Worm (Caenorhabditis elegans) whole organism, midembryonic: ENCODE measurements around the gene fbxa-164.

ENCODE experiments used
- T22C8.4 ChIP-seq: fragments of 200-800 bp; sonication (Bioruptor generic); IDR thresholded peaks from 2 replicates; pipeline ENCODE4 v1.3.6; 2022; ENCODE audit warnings: missing genetic modification characterization, missing compliant biosample characterization
- cog-1 ChIP-seq: sonication (generic microtip); optimal IDR thresholded peaks from 2 replicates; lab custom pipeline; 2016; ENCODE audit warnings: missing genetic modification characterization, missing compliant biosample characterization
- flt-1 ChIP-seq: fragments of 200-800 bp; sonication (Bioruptor generic); IDR thresholded peaks from 2 replicates; pipeline ENCODE4 v1.3.6; 2022; ENCODE audit warnings: missing genetic modification characterization, missing compliant biosample characterization
- klf-2 ChIP-seq: fragments of 200-800 bp; sonication (Bioruptor generic); conservative IDR thresholded peaks from 2 replicates; pipeline ENCODE4 v1.3.6; 2022; ENCODE audit warnings: missing genetic modification reagents, missing genetic modification characterization, missing compliant biosample characterization
- med-1 ChIP-seq: sonication (generic microtip); optimal IDR thresholded peaks from 2 replicates; lab custom pipeline; 2017; ENCODE audit warnings: missing genetic modification characterization, mild to moderate bottlenecking, missing compliant biosample characterization, antibody characterized with exemption, missing genetic modification reagents; ENCODE audit not compliant: insufficient read depth
- ref-1 ChIP-seq: fragments of 200-800 bp; sonication (Bioruptor generic); conservative IDR thresholded peaks from 2 replicates; pipeline ENCODE4 v1.3.6; 2022; ENCODE audit warnings: missing genetic modification reagents, missing genetic modification characterization, missing compliant biosample characterization
- tab-1 ChIP-seq: fragments of 200-800 bp; sonication (Bioruptor generic); IDR thresholded peaks from 2 replicates; pipeline ENCODE4 v1.3.6; 2022; ENCODE audit warnings: missing genetic modification characterization, missing compliant biosample characterization
- ztf-23 ChIP-seq: fragments of 200-800 bp; sonication (Bioruptor generic); IDR thresholded peaks from 2 replicates; pipeline ENCODE4 v1.3.6; 2022; ENCODE audit warnings: missing genetic modification reagents, missing genetic modification characterization, missing compliant biosample characterization
- ztf-29 ChIP-seq: fragments of 200-800 bp; sonication (Bioruptor generic); IDR thresholded peaks from 2 replicates; pipeline ENCODE4 v1.3.6; 2022; ENCODE audit warnings: missing genetic modification reagents, missing genetic modification characterization, missing compliant biosample characterization

DNA sequence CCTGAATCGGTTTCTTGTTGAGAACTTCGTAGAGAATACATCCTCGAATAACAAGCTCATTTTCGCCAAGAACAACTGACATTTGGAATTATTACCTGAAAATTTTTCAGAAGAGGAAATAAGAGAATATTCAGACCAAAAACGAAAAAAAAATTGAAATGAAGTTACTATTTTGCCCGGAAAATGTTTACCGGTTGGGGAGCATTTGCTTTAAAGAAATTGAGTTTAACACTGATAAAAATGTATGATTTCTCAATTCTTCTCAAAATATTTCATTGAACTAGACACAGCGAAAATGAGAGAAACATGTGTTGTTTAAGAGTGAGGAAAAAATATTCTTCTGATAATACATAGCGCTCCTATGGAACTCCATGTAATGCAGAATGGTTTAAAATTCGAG lies 2.5 kb upstream of the fbxa-164 start, which contains the start of gene fbxa-165:
- TF ChIP-seq ztf-29 (GFP tag; lab: Robert Waterston, UW) (no peak), flt-1 (GFP tag; lab: Robert Waterston, UW) (no peak), klf-2 (GFP tag; lab: Robert Waterston, UW) (no peak), cog-1 (tag; lab: Kevin White, UChicago) (no peak), T22C8.4 (no peak), ref-1 (GFP tag; lab: Robert Waterston, UW) (no peak), ztf-23 (GFP tag; lab: Robert Waterston, UW) (no peak), med-1 (GFP tag; lab: Kevin White, UChicago) (no peak), tab-1 (GFP tag; lab: Robert Waterston, UW) (no peak)
